Worm (Caenorhabditis elegans) whole organism, young adult: Measurements from ENCODE around the gene Y37H2A.10.

Source experiments
- C06A6.2 ChIP-seq: fragments of 200-800 bp; sonication (Bioruptor generic); conservative IDR thresholded peaks from 2 replicates; pipeline ENCODE4 v1.3.6; 2022; ENCODE audit warnings: missing genetic modification characterization, missing compliant biosample characterization
- C17E4.6 ChIP-seq: fragments of 200-800 bp; sonication (Bioruptor generic); IDR thresholded peaks from 2 replicates; pipeline ENCODE4 v1.3.6; 2022; ENCODE audit warnings: missing genetic modification reagents, missing genetic modification characterization, missing compliant biosample characterization
- F39B2.1 ChIP-seq: fragments of 200-800 bp; sonication (Bioruptor generic); IDR thresholded peaks from 2 replicates; pipeline ENCODE4 v1.3.6; 2022; ENCODE audit warnings: missing genetic modification reagents, missing genetic modification characterization, missing compliant biosample characterization
- F49E8.2 ChIP-seq: sonication (generic microtip); optimal IDR thresholded peaks from 3 replicates; lab custom pipeline; 2017; ENCODE audit warnings: missing genetic modification characterization, mild to moderate bottlenecking, missing compliant biosample characterization, antibody characterized with exemption, moderate library complexity; ENCODE audit not compliant: insufficient read depth
- F52B5.7 ChIP-seq: sonication (generic microtip); optimal IDR thresholded peaks from 2 replicates; lab custom pipeline; 2016; ENCODE audit warnings: mild to moderate bottlenecking, missing genetic modification characterization, missing compliant biosample characterization
- F57A8.1 ChIP-seq: fragments of 200-800 bp; sonication (Bioruptor generic); optimal IDR thresholded peaks from 2 replicates; lab custom pipeline; 2018; ENCODE audit warnings: mild to moderate bottlenecking, missing genetic modification characterization, moderate library complexity, missing compliant biosample characterization
- Y53G8AR.9 ChIP-seq: fragments of 200-800 bp; sonication (Bioruptor generic); conservative IDR thresholded peaks from 2 replicates; pipeline ENCODE4 v1.3.6; 2022; ENCODE audit warnings: missing genetic modification reagents, missing genetic modification characterization, missing compliant biosample characterization
- Y67H2A.10 ChIP-seq: fragments of 200-800 bp; sonication (Bioruptor generic); conservative IDR thresholded peaks from 2 replicates; pipeline ENCODE4 v1.3.6; 2022; ENCODE audit warnings: missing genetic modification reagents, missing genetic modification characterization, missing compliant biosample characterization
- Y79H2A.3 ChIP-seq: fragments of 200-800 bp; sonication (Bioruptor generic); conservative IDR thresholded peaks from 2 replicates; pipeline ENCODE4 v1.3.6; 2022; ENCODE audit warnings: missing genetic modification reagents, missing genetic modification characterization, missing compliant biosample characterization
- Y95B8A.8 ChIP-seq: fragments of 200-800 bp; sonication (Bioruptor generic); IDR thresholded peaks from 2 replicates; pipeline ENCODE4 v1.3.6; 2022; ENCODE audit warnings: missing genetic modification reagents, missing genetic modification characterization, missing compliant biosample characterization
- atf-7 ChIP-seq: sonication (generic microtip); optimal IDR thresholded peaks from 2 replicates; lab custom pipeline; 2017; ENCODE audit warnings: mild to moderate bottlenecking, missing genetic modification characterization, missing compliant biosample characterization
- attf-3 ChIP-seq: fragments of 200-800 bp; sonication (Bioruptor generic); conservative IDR thresholded peaks from 2 replicates; pipeline ENCODE4 v1.3.6; 2022; ENCODE audit warnings: missing genetic modification reagents, missing genetic modification characterization, missing compliant biosample characterization
- attf-5 ChIP-seq: fragments of 200-800 bp; sonication (Bioruptor generic); optimal IDR thresholded peaks from 2 replicates; lab custom pipeline; 2018; ENCODE audit warnings: mild to moderate bottlenecking, missing genetic modification characterization, missing compliant biosample characterization
- attf-6 ChIP-seq: fragments of 200-800 bp; sonication (Bioruptor generic); IDR thresholded peaks from 2 replicates; pipeline ENCODE4 v1.3.6; 2022; ENCODE audit warnings: missing genetic modification reagents, missing genetic modification characterization, missing compliant biosample characterization
- cebp-1 ChIP-seq, 2 experiments: fragments of 200-800 bp in 1 of 2; sonication (Bioruptor generic) in 1 of 2; sonication (generic microtip) in 1 of 2; IDR thresholded peaks in 1 of 2; optimal IDR thresholded peaks in 1 of 2; 2 replicates each; pipeline versions ENCODE4 v1.3.6 to Lab custom; 2017 to 2022; ENCODE audit warnings: missing compliant biosample characterization in 2 of 2, missing genetic modification characterization in 2 of 2, mild to moderate bottlenecking in 1 of 2, missing genetic modification reagents in 1 of 2, moderate library complexity in 1 of 2
- ceh-27 ChIP-seq: fragments of 200-800 bp; sonication (Bioruptor generic); optimal IDR thresholded peaks from 2 replicates; lab custom pipeline; 2018; ENCODE audit warnings: mild to moderate bottlenecking, missing genetic modification characterization, moderate library complexity, missing compliant biosample characterization
- ceh-79 ChIP-seq: sonication (generic microtip); optimal IDR thresholded peaks from 2 replicates; lab custom pipeline; 2017; ENCODE audit warnings: mild to moderate bottlenecking, missing genetic modification characterization, missing compliant biosample characterization
- fkh-3 ChIP-seq: sonication (generic microtip); optimal IDR thresholded peaks from 2 replicates; lab custom pipeline; 2016; ENCODE audit warnings: mild to moderate bottlenecking, missing genetic modification characterization, missing compliant biosample characterization
- him-1 ChIP-seq: sonication (generic microtip); optimal IDR thresholded peaks from 2 replicates; lab custom pipeline; 2016; ENCODE audit warnings: missing genotype, missing genetic modification reagents, missing genetic modification characterization, missing compliant biosample characterization
- let-607 ChIP-seq, 2 experiments: fragments of 200-800 bp in 1 of 2; sonication (Bioruptor generic) in 1 of 2; sonication (generic microtip) in 1 of 2; optimal IDR thresholded peaks; 2 replicates each; lab custom pipeline; 2016 to 2018; ENCODE audit warnings: mild to moderate bottlenecking in 2 of 2, missing compliant biosample characterization in 2 of 2, missing genetic modification characterization in 2 of 2, moderate library complexity in 2 of 2, missing genotype in 1 of 2
- lin-26 ChIP-seq: fragments of 200-800 bp; sonication (Bioruptor generic); IDR thresholded peaks from 2 replicates; pipeline ENCODE4 v1.3.6; 2022; ENCODE audit warnings: missing genetic modification reagents, missing genetic modification characterization, missing compliant biosample characterization
- lin-54 ChIP-seq: fragments of 200-800 bp; sonication (Bioruptor generic); optimal IDR thresholded peaks from 2 replicates; lab custom pipeline; 2018; ENCODE audit warnings: mild to moderate bottlenecking, missing genetic modification characterization, missing compliant biosample characterization
- lsy-27 ChIP-seq: sonication (generic microtip); optimal IDR thresholded peaks from 2 replicates; lab custom pipeline; 2017; ENCODE audit warnings: missing genetic modification characterization, mild to moderate bottlenecking, missing compliant biosample characterization, antibody characterized with exemption, missing genotype, borderline replicate concordance; ENCODE audit not compliant: insufficient read depth
- mcd-1 ChIP-seq: fragments of 200-800 bp; sonication (Bioruptor generic); IDR thresholded peaks from 2 replicates; pipeline ENCODE4 v1.3.6; 2022; ENCODE audit warnings: missing genetic modification reagents, missing genetic modification characterization, missing compliant biosample characterization
- mel-28 ChIP-seq: sonication (generic microtip); optimal IDR thresholded peaks from 2 replicates; lab custom pipeline; 2016; ENCODE audit warnings: borderline replicate concordance, mild to moderate bottlenecking, missing genetic modification characterization, missing compliant biosample characterization
- mxl-1 ChIP-seq: sonication (generic microtip); optimal IDR thresholded peaks from 2 replicates; lab custom pipeline; 2016; ENCODE audit warnings: missing genetic modification characterization, missing compliant biosample characterization
- nfyb-1 ChIP-seq: fragments of 200-800 bp; sonication (Bioruptor generic); IDR thresholded peaks from 2 replicates; pipeline ENCODE4 v1.3.6; 2022; ENCODE audit warnings: missing genetic modification reagents, missing genetic modification characterization, missing compliant biosample characterization
- sdz-38 ChIP-seq: sonication (generic microtip); optimal IDR thresholded peaks from 2 replicates; lab custom pipeline; 2016; ENCODE audit warnings: missing genotype, missing genetic modification characterization, missing compliant biosample characterization
- sea-2 ChIP-seq: fragments of 200-800 bp; sonication (Bioruptor generic); IDR thresholded peaks from 2 replicates; pipeline ENCODE4 v1.3.6; 2022; ENCODE audit warnings: missing genetic modification characterization, missing compliant biosample characterization
- snpc-1.3 ChIP-seq: sonication (generic microtip); optimal IDR thresholded peaks from 2 replicates; lab custom pipeline; 2017; ENCODE audit warnings: missing genetic modification characterization, mild to moderate bottlenecking, missing compliant biosample characterization, antibody characterized with exemption, moderate library complexity, missing genotype, missing genetic modification reagents; ENCODE audit not compliant: insufficient read depth
- tlf-1 ChIP-seq: fragments of 200-800 bp; sonication (Bioruptor generic); optimal IDR thresholded peaks from 2 replicates; lab custom pipeline; 2018; ENCODE audit warnings: mild to moderate bottlenecking, missing genetic modification characterization, missing compliant biosample characterization
- ztf-22 ChIP-seq: fragments of 200-800 bp; sonication (Bioruptor generic); optimal IDR thresholded peaks from 2 replicates; lab custom pipeline; 2018; ENCODE audit warnings: mild to moderate bottlenecking, missing genetic modification characterization, moderate library complexity, missing compliant biosample characterization
- ztf-26 ChIP-seq: sonication (generic microtip); optimal IDR thresholded peaks from 2 replicates; lab custom pipeline; 2017; ENCODE audit warnings: missing genetic modification characterization, missing compliant biosample characterization

The Y37H2A.10 gene

ce11 chrV:18107969-18108368, 30.8 kb upstream of the Y37H2A.10 start, which contains the start of gene Y37H2A.1 (continued):
- TF ChIP-seq sdz-38 (tag; lab: Kevin White, UChicago), result no peak
- no peak for TF ChIP-seq Y67H2A.10
- no peak for TF ChIP-seq fkh-3 (tag; lab: Kevin White, UChicago)
- no peak for TF ChIP-seq let-607 (tag; optimal IDR thresholded peaks at IDR 0.05; lab: Kevin White, UChicago)
- no peak for TF ChIP-seq C06A6.2
- no peak for TF ChIP-seq sea-2 (GFP tag; lab: Robert Waterston, UW)
- no peak for TF ChIP-seq ceh-79 (tag; lab: Kevin White, UChicago)
- TF ChIP-seq attf-3 (GFP tag; lab: Robert Waterston, UW), result no peak

ce11 chrV:18109449-18109848, 29.3 kb upstream of the Y37H2A.10 start:
- TF ChIP-seq lin-26 (GFP tag; lab: Robert Waterston, UW), result no peak
- TF ChIP-seq F39B2.1 (GFP tag; lab: Robert Waterston, UW), result no peak
- no peak for TF ChIP-seq mcd-1
- TF ChIP-seq C17E4.6 (GFP tag; lab: Robert Waterston, UW), result no peak
- TF ChIP-seq let-607 (tag; optimal IDR thresholded peaks at IDR 0.05; lab: Kevin White, UChicago), result no peak
- TF ChIP-seq F49E8.2 (tag; lab: Kevin White, UChicago), result no peak
- no peak for TF ChIP-seq Y79H2A.3 (GFP tag; lab: Robert Waterston, UW)
- no peak for TF ChIP-seq Y95B8A.8
- TF ChIP-seq attf-6, result no peak
- no peak for TF ChIP-seq him-1 (tag; lab: Kevin White, UChicago)
- no peak for TF ChIP-seq atf-7 (tag; lab: Kevin White, UChicago)

ce11 chrV:18115054-18115453, 23.7 kb upstream of the Y37H2A.10 start:
- TF ChIP-seq mcd-1, result peak; percentile 83
- TF ChIP-seq cebp-1 (GFP tag; IDR thresholded peaks at IDR 0.05; lab: Robert Waterston, UW), result peak; percentile 93
- TF ChIP-seq cebp-1 (tag; optimal IDR thresholded peaks at IDR 0.05; lab: Kevin White, UChicago), result peak; percentile 90
- peak; percentile 13 for TF ChIP-seq attf-5 (GFP tag; lab: Kevin White, UChicago)

ce11 chrV:18123639-18124038, 15.2 kb upstream of the Y37H2A.10 start, which contains the start of gene fbxa-107:
fbxa-107 (plus strand) TSS chrV:18123939.
- TF ChIP-seq F57A8.1 (no peak), nfyb-1 (GFP tag; lab: Robert Waterston, UW) (no peak), lin-54 (GFP tag; lab: Kevin White, UChicago) (no peak), F52B5.7 (tag; lab: Kevin White, UChicago) (no peak), Y53G8AR.9 (GFP tag; lab: Robert Waterston, UW) (no peak), mel-28 (tag; lab: Kevin White, UChicago) (no peak), snpc-1.3 (tag; lab: Kevin White, UChicago) (no peak), ztf-26 (tag; lab: Kevin White, UChicago) (no peak), tlf-1 (GFP tag; lab: Kevin White, UChicago) (no peak), ceh-27 (GFP tag; lab: Kevin White, UChicago) (no peak)

- TF ChIP-seq mxl-1 (no peak), lsy-27 (tag; lab: Kevin White, UChicago) (no peak), attf-6 (no peak), ztf-22 (GFP tag; lab: Kevin White, UChicago) (no peak), mel-28 (tag; lab: Kevin White, UChicago) (no peak)
Measured at ce11 chrV:18125075-18125474, 13.7 kb upstream of the Y37H2A.10 start, which contains the start of gene fbxa-210. fbxa-210 (plus strand) TSS chrV:18125375.
